Fruit fly (Drosophila melanogaster) whole organism, prepupa: ENCODE data around the gene Plc21C.

Experiments
- Blimp-1 ChIP-seq: fragments of 200-800 bp; sonication (Bioruptor generic); optimal IDR thresholded peaks from 3 replicates; lab custom pipeline; 2017; ENCODE audit warnings: missing biosample characterization, missing genetic modification characterization, mild to moderate bottlenecking, moderate library complexity, missing genetic modification reagents
- CG11294 ChIP-seq: fragments of 200-800 bp; sonication (Bioruptor generic); IDR thresholded peaks from 2 replicates; pipeline ENCODE4 v1.3.6; 2022; ENCODE audit warnings: missing biosample characterization, missing genetic modification characterization
- CG11762 ChIP-seq: fragments of 200-800 bp; sonication (Bioruptor generic); optimal IDR thresholded peaks from 3 replicates; lab custom pipeline; 2016; ENCODE audit warnings: missing biosample characterization, missing genetic modification characterization; ENCODE audit not compliant: insufficient read depth
- CG11902 ChIP-seq: fragments of 200-800 bp; sonication (Bioruptor generic); optimal IDR thresholded peaks from 3 replicates; lab custom pipeline; 2016; ENCODE audit warnings: missing biosample characterization, missing genetic modification characterization
- CG3032 ChIP-seq: fragments of 200-800 bp; optimal IDR thresholded peaks from 2 replicates; lab custom pipeline; 2019; ENCODE audit warnings: missing biosample characterization, mild to moderate bottlenecking, missing genetic modification characterization, moderate library complexity
- CG31627 ChIP-seq: fragments of 200-800 bp; sonication (Bioruptor generic); optimal IDR thresholded peaks from 3 replicates; lab custom pipeline; 2016; ENCODE audit warnings: missing biosample characterization, missing genetic modification characterization
- CG32006 ChIP-seq: fragments of 200-800 bp; sonication (Bioruptor generic); optimal IDR thresholded peaks from 3 replicates; lab custom pipeline; 2017; ENCODE audit warnings: missing biosample characterization, mild to moderate bottlenecking, missing genetic modification characterization
- CG34406 ChIP-seq: fragments of 200-800 bp; sonication (Bioruptor generic); optimal IDR thresholded peaks from 3 replicates; lab custom pipeline; 2016; ENCODE audit warnings: missing biosample characterization, missing genetic modification characterization
- CG3919 ChIP-seq: fragments of 200-800 bp; sonication (Bioruptor generic); optimal IDR thresholded peaks from 3 replicates; lab custom pipeline; 2016; ENCODE audit warnings: missing biosample characterization, missing genetic modification characterization
- CG4318 ChIP-seq: fragments of 200-800 bp; sonication (Bioruptor generic); optimal IDR thresholded peaks from 3 replicates; lab custom pipeline; 2017; ENCODE audit warnings: missing biosample characterization, mild to moderate bottlenecking, missing genetic modification characterization
- CG6163 ChIP-seq: fragments of 200-800 bp; sonication (Bioruptor generic); IDR thresholded peaks from 3 replicates; pipeline ENCODE4 v1.3.6; 2022; ENCODE audit warnings: missing biosample characterization, missing genetic modification characterization
- CG6276 ChIP-seq: fragments of 200-800 bp; sonication (Bioruptor generic); optimal IDR thresholded peaks from 2 replicates; lab custom pipeline; 2017; ENCODE audit warnings: missing biosample characterization, mild to moderate bottlenecking, missing genetic modification characterization
- CG6792 ChIP-seq: fragments of 200-800 bp; sonication (Bioruptor generic); optimal IDR thresholded peaks from 3 replicates; lab custom pipeline; 2016; ENCODE audit warnings: missing biosample characterization, missing genetic modification characterization
- CG6808 ChIP-seq: fragments of 200-800 bp; sonication (Bioruptor generic); optimal IDR thresholded peaks from 3 replicates; lab custom pipeline; 2017; ENCODE audit warnings: missing biosample characterization, missing genetic modification characterization, mild to moderate bottlenecking, moderate library complexity, missing genetic modification reagents
- CG6854 ChIP-seq: fragments of 200-800 bp; sonication (Bioruptor generic); optimal IDR thresholded peaks from 2 replicates; lab custom pipeline; 2017; ENCODE audit warnings: missing biosample characterization, mild to moderate bottlenecking, missing genetic modification characterization
- CG7368 ChIP-seq: fragments of 200-800 bp; sonication (Bioruptor generic); optimal IDR thresholded peaks from 3 replicates; lab custom pipeline; 2016; ENCODE audit warnings: missing biosample characterization, missing genetic modification characterization
- CG8319 ChIP-seq: fragments of 200-800 bp; sonication (Bioruptor generic); optimal IDR thresholded peaks from 3 replicates; lab custom pipeline; 2016; ENCODE audit warnings: missing biosample characterization, missing genetic modification characterization
- CG8632 ChIP-seq: fragments of 200-800 bp; sonication (Bioruptor generic); optimal IDR thresholded peaks from 3 replicates; lab custom pipeline; 2016; ENCODE audit warnings: missing biosample characterization, missing genetic modification characterization
- CG9139 ChIP-seq: fragments of 200-800 bp; sonication (Bioruptor generic); optimal IDR thresholded peaks from 3 replicates; lab custom pipeline; 2017; ENCODE audit warnings: missing biosample characterization, mild to moderate bottlenecking, missing genetic modification characterization
- Eip78C ChIP-seq: fragments of 200-800 bp; sonication (Bioruptor generic); peaks from one replicate; lab custom pipeline; 2016; ENCODE audit warnings: missing biosample characterization, missing genetic modification characterization
- Ets21C ChIP-seq: fragments of 200-800 bp; sonication (Bioruptor generic); optimal IDR thresholded peaks from 3 replicates; lab custom pipeline; 2016; ENCODE audit warnings: missing biosample characterization, missing genetic modification characterization
- Ets96B ChIP-seq: fragments of 200-800 bp; optimal IDR thresholded peaks from 2 replicates; lab custom pipeline; 2019; ENCODE audit warnings: missing biosample characterization, mild to moderate bottlenecking, missing genetic modification characterization, moderate library complexity
- Gug ChIP-seq: fragments of 200-800 bp; sonication (Bioruptor generic); IDR thresholded peaks from 2 replicates; pipeline ENCODE4 v1.3.6; 2022; ENCODE audit warnings: missing biosample characterization, missing genetic modification characterization
- Hr38 ChIP-seq: sonication (Bioruptor generic); optimal IDR thresholded peaks from 2 replicates; lab custom pipeline; 2016; ENCODE audit warnings: missing biosample characterization, missing genetic modification characterization
- Hr39 ChIP-seq: fragments of 200-800 bp; sonication (Bioruptor generic); optimal IDR thresholded peaks from 2 replicates; lab custom pipeline; 2016; ENCODE audit warnings: missing biosample characterization, missing genetic modification characterization
- Lpt ChIP-seq: fragments of 200-800 bp; sonication (Bioruptor generic); optimal IDR thresholded peaks from 3 replicates; lab custom pipeline; 2016; ENCODE audit warnings: missing biosample characterization, missing genetic modification characterization
- Met ChIP-seq: fragments of 200-800 bp; sonication (Bioruptor generic); optimal IDR thresholded peaks from 3 replicates; lab custom pipeline; 2016; ENCODE audit warnings: missing biosample characterization, missing genetic modification characterization
- OdsH ChIP-seq: fragments of 200-800 bp; sonication (Bioruptor generic); optimal IDR thresholded peaks from 3 replicates; lab custom pipeline; 2016; ENCODE audit warnings: missing biosample characterization, missing genetic modification characterization
- Sox102F ChIP-seq: fragments of 200-800 bp; sonication (Bioruptor generic); optimal IDR thresholded peaks from 2 replicates; lab custom pipeline; 2016; ENCODE audit warnings: missing biosample characterization, mild to moderate bottlenecking, missing genetic modification characterization
- Sox14 ChIP-seq: fragments of 200-800 bp; sonication (Bioruptor generic); optimal IDR thresholded peaks from 3 replicates; lab custom pipeline; 2016; ENCODE audit warnings: missing biosample characterization, missing genetic modification characterization
- Sox15 ChIP-seq: fragments of 200-800 bp; sonication (Bioruptor generic); optimal IDR thresholded peaks from 3 replicates; lab custom pipeline; 2016; ENCODE audit warnings: missing biosample characterization, missing genetic modification characterization
- achi ChIP-seq: fragments of 200-800 bp; sonication (Bioruptor generic); optimal IDR thresholded peaks from 3 replicates; lab custom pipeline; 2016; ENCODE audit warnings: missing biosample characterization, missing genetic modification characterization
- cyc ChIP-seq: fragments of 200-800 bp; sonication (Bioruptor generic); optimal IDR thresholded peaks from 3 replicates; lab custom pipeline; 2016; ENCODE audit warnings: missing biosample characterization, missing genetic modification characterization
- dac ChIP-seq: fragments of 200-800 bp; sonication (Bioruptor generic); optimal IDR thresholded peaks from 2 replicates; lab custom pipeline; 2017; ENCODE audit warnings: missing biosample characterization, mild to moderate bottlenecking, missing genetic modification characterization
- eg ChIP-seq: fragments of 200-800 bp; sonication (Bioruptor generic); IDR thresholded peaks from 3 replicates; pipeline ENCODE4 v1.3.6; 2022; ENCODE audit warnings: missing biosample characterization, missing genetic modification characterization
- fd59A ChIP-seq: fragments of 200-800 bp; sonication (Bioruptor generic); optimal IDR thresholded peaks from 2 replicates; lab custom pipeline; 2017; ENCODE audit warnings: missing biosample characterization, mild to moderate bottlenecking, missing genetic modification characterization, missing genetic modification reagents
- fd85E ChIP-seq: fragments of 200-800 bp; sonication (Bioruptor generic); optimal IDR thresholded peaks from 3 replicates; lab custom pipeline; 2016; ENCODE audit warnings: missing biosample characterization, missing genetic modification characterization
- fkh ChIP-seq: fragments of 200-800 bp; sonication (Bioruptor generic); optimal IDR thresholded peaks from 3 replicates; lab custom pipeline; 2017; ENCODE audit warnings: missing biosample characterization, mild to moderate bottlenecking, missing genetic modification characterization, moderate library complexity
- net ChIP-seq: fragments of 200-800 bp; sonication (Bioruptor generic); optimal IDR thresholded peaks from 3 replicates; lab custom pipeline; 2016; ENCODE audit warnings: missing biosample characterization, missing genetic modification characterization
- pdm3 ChIP-seq: fragments of 200-800 bp; sonication (Bioruptor generic); optimal IDR thresholded peaks from 3 replicates; lab custom pipeline; 2016; ENCODE audit warnings: missing biosample characterization, missing genetic modification characterization
- salr ChIP-seq, 2 experiments: fragments of 200-800 bp; sonication (Bioruptor generic); optimal IDR thresholded peaks; 3 replicates each; lab custom pipeline; 2016 to 2018; ENCODE audit warnings: missing biosample characterization in 2 of 2, missing genetic modification characterization in 2 of 2, mild to moderate bottlenecking in 1 of 2
- svp ChIP-seq: fragments of 200-800 bp; sonication (Bioruptor generic); peaks from one replicate; lab custom pipeline; 2016; ENCODE audit warnings: missing biosample characterization, missing genetic modification characterization

Plc21C gene

dm6 chr2L:332235-332634 lies 26.5 kb downstream of the Plc21C start, which contains the start of gene CG31921:
Gene CG31921 (minus strand): TSS chr2L:332335.
- TF ChIP-seq Ets96B (tag; lab: Kevin White, UChicago): no peak
- TF ChIP-seq Hr38 (GFP tag; lab: Kevin White, UChicago): no peak
- TF ChIP-seq CG34406 (GFP tag; lab: Kevin White, UChicago): no peak
- no peak for TF ChIP-seq CG6163 (GFP tag; lab: Robert Waterston, UW)
- no peak for TF ChIP-seq fkh (GFP tag; lab: Kevin White, UChicago)
- TF ChIP-seq Sox14 (GFP tag; lab: Kevin White, UChicago): no peak
- TF ChIP-seq CG31627: no peak
- no peak for TF ChIP-seq CG8632

dm6 chr2L:346781-347180 lies 41.0 kb downstream of the Plc21C start:
- no peak for TF ChIP-seq salr (GFP tag; optimal IDR thresholded peaks at IDR 0.05; lab: Kevin White, UChicago)

- no peak for TF ChIP-seq Sox102F (GFP tag; lab: Kevin White, UChicago)
- TF ChIP-seq CG11762: no peak
- no peak for TF ChIP-seq CG34406 (GFP tag; lab: Kevin White, UChicago)
- TF ChIP-seq pdm3 (GFP tag; lab: Kevin White, UChicago): no peak
- no peak for TF ChIP-seq CG6276
- no peak for TF ChIP-seq eg (GFP tag; lab: Robert Waterston, UW)
- no peak for TF ChIP-seq Sox14 (GFP tag; lab: Kevin White, UChicago)
- no peak for TF ChIP-seq salr (GFP tag; optimal IDR thresholded peaks at IDR 0.05; lab: Kevin White, UChicago)
- TF ChIP-seq Sox15: no peak
- TF ChIP-seq CG6792 (GFP tag; lab: Kevin White, UChicago): no peak
- no peak for TF ChIP-seq CG9139 (GFP tag; lab: Kevin White, UChicago)
- no peak for TF ChIP-seq Blimp-1
- no peak for TF ChIP-seq CG11902
- TF ChIP-seq net (GFP tag; lab: Kevin White, UChicago): no peak
- TF ChIP-seq CG6163 (GFP tag; lab: Robert Waterston, UW): no peak
- no peak for TF ChIP-seq OdsH (GFP tag; lab: Kevin White, UChicago)
- TF ChIP-seq Gug (GFP tag; lab: Robert Waterston, UW): no peak
- no peak for TF ChIP-seq Hr39
- TF ChIP-seq CG8319: no peak
These were observed 41.9 kb downstream of the Plc21C start for dm6 chr2L:347604-348003.

- no peak for TF ChIP-seq CG11762
- no peak for TF ChIP-seq CG7368
- no peak for TF ChIP-seq Ets21C (GFP tag; lab: Kevin White, UChicago)
- TF ChIP-seq CG3032 (tag; lab: Kevin White, UChicago): no peak
- TF ChIP-seq dac (GFP tag; lab: Kevin White, UChicago): no peak
- no peak for TF ChIP-seq fd85E (GFP tag; lab: Kevin White, UChicago)
- TF ChIP-seq eg (GFP tag; lab: Robert Waterston, UW): no peak
- TF ChIP-seq CG32006 (GFP tag; lab: Kevin White, UChicago): no peak
These were observed 50.5 kb downstream of the Plc21C start for dm6 chr2L:356234-356633.

DNA sequence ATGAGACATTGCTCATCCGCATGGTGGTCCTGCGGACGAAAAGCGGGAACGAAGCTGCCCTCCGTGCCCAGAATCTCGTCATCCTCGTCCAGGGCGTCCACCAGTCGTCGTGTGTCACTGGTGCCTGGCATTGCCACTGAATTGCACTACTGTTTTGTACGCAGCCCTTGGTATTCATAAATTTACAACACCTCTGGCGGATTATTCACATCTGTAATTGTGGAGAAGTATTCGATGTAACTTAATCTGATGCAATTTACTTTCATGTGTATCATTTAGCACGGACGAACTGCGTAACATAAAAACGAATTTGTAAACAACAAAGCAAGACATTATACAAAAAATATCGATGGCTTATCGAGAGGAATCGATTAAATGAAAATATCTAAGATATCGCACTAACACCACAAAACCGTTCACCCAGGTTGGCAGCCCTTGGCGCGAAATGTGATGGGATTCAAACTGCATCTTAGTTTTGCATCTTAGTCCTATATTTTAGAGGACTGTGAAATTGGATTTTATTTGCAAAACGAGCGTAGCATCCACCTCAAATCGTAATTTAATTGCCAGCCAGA lies 51.9 kb downstream of the Plc21C start, which contains the start of gene Ent1:
TSS of gene Ent1 (minus strand) at position 319 of the 575 bp plus-strand sequence.
- TF ChIP-seq CG6854 (GFP tag; lab: Kevin White, UChicago): no peak
- TF ChIP-seq Ets21C (GFP tag; lab: Kevin White, UChicago): no peak
- TF ChIP-seq CG31627: no peak
- no peak for TF ChIP-seq CG11294
- TF ChIP-seq CG6808 (GFP tag; lab: Kevin White, UChicago): no peak
- peak; percentile 74 for TF ChIP-seq Sox14 (GFP tag; lab: Kevin White, UChicago)
- no peak for TF ChIP-seq salr (GFP tag; optimal IDR thresholded peaks at IDR 0.05; lab: Kevin White, UChicago)
- no peak for TF ChIP-seq CG32006 (GFP tag; lab: Kevin White, UChicago)
- TF ChIP-seq CG7368: no peak
- TF ChIP-seq CG3919 (GFP tag; lab: Kevin White, UChicago): no peak
- no peak for TF ChIP-seq cyc (GFP tag; lab: Kevin White, UChicago)
- no peak for TF ChIP-seq CG4318 (GFP tag; lab: Kevin White, UChicago)
- TF ChIP-seq CG8632: no peak
- TF ChIP-seq Gug (GFP tag; lab: Robert Waterston, UW): no peak
- no peak for TF ChIP-seq OdsH (GFP tag; lab: Kevin White, UChicago)
- TF ChIP-seq Met (GFP tag; lab: Kevin White, UChicago): no peak
- peak; percentile 52 for TF ChIP-seq fkh (GFP tag; lab: Kevin White, UChicago)
- peak; percentile 13 for TF ChIP-seq Eip78C (GFP tag; lab: Kevin White, UChicago)
- no peak for TF ChIP-seq Hr38 (GFP tag; lab: Kevin White, UChicago)
- TF ChIP-seq Blimp-1: no peak
- TF ChIP-seq svp (GFP tag; lab: Kevin White, UChicago): peak; percentile 59
- no peak for TF ChIP-seq CG6163 (GFP tag; lab: Robert Waterston, UW)
- TF ChIP-seq Sox15: no peak
- no peak for TF ChIP-seq Sox102F (GFP tag; lab: Kevin White, UChicago)
- TF ChIP-seq achi (GFP tag; lab: Kevin White, UChicago): no peak
- no peak for TF ChIP-seq CG3032 (tag; lab: Kevin White, UChicago)
- TF ChIP-seq fd59A (GFP tag; lab: Kevin White, UChicago): no peak
- no peak for TF ChIP-seq CG11902
- no peak for TF ChIP-seq Lpt
